Worm (Caenorhabditis elegans) whole organism, mixed stage, embryonic: ENCODE measurements around the gene F20B10.3.

ENCODE experiments used
- blmp-1 ChIP-seq: fragments of 150-350 bp; optimal IDR thresholded peaks from 2 replicates; lab custom pipeline; 2014; ENCODE audit warnings: missing biosample characterization, missing genetic modification characterization
- elt-1 ChIP-seq: sonication (generic microtip); optimal IDR thresholded peaks from 2 replicates; lab custom pipeline; 2017; ENCODE audit warnings: missing genetic modification characterization, mild to moderate bottlenecking, missing compliant biosample characterization, antibody characterized with exemption, moderate library complexity, borderline replicate concordance; ENCODE audit not compliant: insufficient read depth
- lsy-2 ChIP-seq: fragments of 150-350 bp; optimal IDR thresholded peaks from 2 replicates; lab custom pipeline; 2014; ENCODE audit warnings: missing biosample characterization, missing genetic modification characterization
- unc-120 ChIP-seq: sonication (generic microtip); optimal IDR thresholded peaks from 2 replicates; lab custom pipeline; 2017; ENCODE audit warnings: missing genetic modification characterization, missing compliant biosample characterization; ENCODE audit not compliant: poor library complexity, severe bottlenecking

ce11 chrIV:12207873-12208272, 39.8 kb downstream of the F20B10.3 start:
- no peak for TF ChIP-seq unc-120 (tag; lab: Kevin White, UChicago)
- TF ChIP-seq lsy-2 (tag; lab: Kevin White, UChicago) = no peak
- TF ChIP-seq blmp-1 = no peak
- no peak for TF ChIP-seq elt-1 (tag; lab: Kevin White, UChicago)
